Worm (Caenorhabditis elegans): ENCODE measurements around the gene ufl-1.

- TF ChIP-seq ZK185.1 (tag; optimal IDR thresholded peaks at IDR 0.05; ENCODE audit: poor library complexity, severe bottlenecking) (no peak), F23B12.7 (tag; optimal IDR thresholded peaks at IDR 0.05; ENCODE audit: insufficient read depth) (no peak), lsy-27 (tag; optimal IDR thresholded peaks at IDR 0.05; ENCODE audit: borderline replicate concordance, insufficient read depth) (no peak), ekl-4 (GFP tag; IDR thresholded peaks at IDR 0.05) (no peak), T07F8.4 (tag; optimal IDR thresholded peaks at IDR 0.05) (no peak), chd-7 (tag; optimal IDR thresholded peaks at IDR 0.05) (no peak), F49E8.2 (tag; optimal IDR thresholded peaks at IDR 0.05; ENCODE audit: insufficient read depth) (no peak)
Measured at ce11 chrIV:7062697-7063096, 26.0 kb upstream of the ufl-1 start.

All from whole organism, young adult.